Fruit fly (Drosophila melanogaster) whole organism, embryonic: ENCODE data around the gene CG5447.

Experiments used
- B-H1 ChIP-seq: fragments of 200-800 bp; sonication (Bioruptor generic); IDR thresholded peaks from 3 replicates; pipeline ENCODE4 v1.3.6; 2022; ENCODE audit warnings: missing biosample characterization, missing genetic modification characterization
- C15 ChIP-seq: fragments of 200-800 bp; sonication (Bioruptor generic); IDR thresholded peaks from 3 replicates; pipeline ENCODE4 v1.3.6; 2022; ENCODE audit warnings: missing biosample characterization, missing genetic modification characterization
- CG10147 ChIP-seq: fragments of 200-800 bp; sonication (Bioruptor generic); optimal IDR thresholded peaks from 2 replicates; lab custom pipeline; 2019; ENCODE audit warnings: missing biosample characterization, mild to moderate bottlenecking, missing genetic modification characterization, moderate library complexity
- CG1024 ChIP-seq: fragments of 200-800 bp; sonication (Bioruptor generic); IDR thresholded peaks from 2 replicates; pipeline ENCODE4 v1.3.6; 2022; ENCODE audit warnings: missing biosample characterization, missing genetic modification characterization
- CG10543 ChIP-seq: fragments of 200-800 bp; sonication (Bioruptor generic); optimal IDR thresholded peaks from 3 replicates; lab custom pipeline; 2017; ENCODE audit warnings: missing biosample characterization, mild to moderate bottlenecking, missing genetic modification characterization, moderate library complexity
- CG1603 ChIP-seq: fragments of 200-800 bp; sonication (Bioruptor generic); optimal IDR thresholded peaks from 2 replicates; lab custom pipeline; 2019; ENCODE audit warnings: missing biosample characterization, mild to moderate bottlenecking, missing genetic modification characterization, moderate library complexity
- CG17328 ChIP-seq: fragments of 200-800 bp; sonication (Bioruptor generic); IDR thresholded peaks from 2 replicates; pipeline ENCODE4 v1.3.6; 2022; ENCODE audit warnings: missing biosample characterization, missing genetic modification characterization
- CG2116 ChIP-seq: fragments of 200-800 bp; sonication (Bioruptor generic); optimal IDR thresholded peaks from 3 replicates; lab custom pipeline; 2018; ENCODE audit warnings: missing biosample characterization, mild to moderate bottlenecking, missing genetic modification characterization
- CG2199 ChIP-seq: fragments of 200-800 bp; sonication (Bioruptor generic); IDR thresholded peaks from 3 replicates; pipeline ENCODE4 v1.3.6; 2022; ENCODE audit warnings: missing biosample characterization, missing genetic modification characterization
- CG2889 ChIP-seq: fragments of 200-800 bp; sonication (Bioruptor generic); IDR thresholded peaks from 3 replicates; pipeline ENCODE4 v1.3.6; 2022; ENCODE audit warnings: missing biosample characterization, missing genetic modification characterization
- CG3163 ChIP-seq: fragments of 200-800 bp; sonication (Bioruptor generic); optimal IDR thresholded peaks from 3 replicates; lab custom pipeline; 2016; ENCODE audit warnings: missing biosample characterization, missing genetic modification characterization
- CG32772 ChIP-seq: fragments of 200-800 bp; sonication (Bioruptor generic); IDR thresholded peaks from 2 replicates; pipeline ENCODE4 v1.3.6; 2022; ENCODE audit warnings: missing biosample characterization, missing genetic modification characterization
- CG34422 ChIP-seq: fragments of 200-800 bp; sonication (Bioruptor generic); IDR thresholded peaks from 3 replicates; pipeline ENCODE4 v1.3.6; 2022; ENCODE audit warnings: missing biosample characterization, missing genetic modification characterization
- CG4360 ChIP-seq: fragments of 200-800 bp; sonication (Bioruptor generic); IDR thresholded peaks from 2 replicates; pipeline ENCODE4 v1.3.6; 2022; ENCODE audit warnings: missing biosample characterization, missing genetic modification characterization
- CG4707 ChIP-seq: fragments of 200-800 bp; sonication (Bioruptor generic); optimal IDR thresholded peaks from 2 replicates; lab custom pipeline; 2018; ENCODE audit warnings: missing biosample characterization, mild to moderate bottlenecking, missing genetic modification characterization, moderate library complexity
- CG8478 ChIP-seq: fragments of >200 bp; optimal IDR thresholded peaks from 2 replicates; lab custom pipeline; 2018
- CTCF ChIP-seq: fragments of 200-800 bp; sonication (Bioruptor generic); optimal IDR thresholded peaks from 2 replicates; lab custom pipeline; 2017; ENCODE audit warnings: missing biosample characterization, mild to moderate bottlenecking, missing genetic modification characterization, moderate library complexity
- Camta ChIP-seq: fragments of 200-800 bp; sonication (Bioruptor generic); optimal IDR thresholded peaks from 2 replicates; lab custom pipeline; 2016; ENCODE audit warnings: missing biosample characterization, missing genetic modification characterization
- Dek ChIP-seq: fragments of 200-800 bp; sonication (Bioruptor generic); optimal IDR thresholded peaks from 3 replicates; lab custom pipeline; 2019; ENCODE audit warnings: missing biosample characterization, mild to moderate bottlenecking, missing genetic modification characterization, moderate library complexity
- Hmr ChIP-seq: fragments of 200-800 bp; sonication (Bioruptor generic); optimal IDR thresholded peaks from 3 replicates; lab custom pipeline; 2017; ENCODE audit warnings: mild to moderate bottlenecking, missing biosample characterization, missing genetic modification reagents, missing genetic modification characterization
- NC2α ChIP-seq: fragments of 200-800 bp; sonication (Bioruptor generic); optimal IDR thresholded peaks from 2 replicates; lab custom pipeline; 2016; ENCODE audit warnings: missing biosample characterization, missing genetic modification characterization
- NFAT ChIP-seq: fragments of 200-800 bp; sonication (Bioruptor generic); IDR thresholded peaks from 2 replicates; pipeline ENCODE4 v1.3.6; 2022; ENCODE audit warnings: missing biosample characterization, missing genetic modification characterization
- Xrp1 ChIP-seq: fragments of 200-800 bp; sonication (Bioruptor generic); IDR thresholded peaks from 2 replicates; pipeline ENCODE4 v1.3.6; 2022; ENCODE audit warnings: missing biosample characterization, missing genetic modification characterization
- ac ChIP-seq: fragments of 200-800 bp; sonication (Bioruptor generic); optimal IDR thresholded peaks from 3 replicates; lab custom pipeline; 2017; ENCODE audit warnings: missing biosample characterization, mild to moderate bottlenecking, missing genetic modification characterization
- dm ChIP-seq: fragments of 200-800 bp; sonication (Bioruptor generic); optimal IDR thresholded peaks from 3 replicates; lab custom pipeline; 2016; ENCODE audit warnings: missing biosample characterization, missing genetic modification characterization
- eve ChIP-seq, 2 experiments: fragments of >200 bp; optimal IDR thresholded peaks; 2 replicates each; lab custom pipeline; 2017; ENCODE audit warnings: missing biosample characterization in 2 of 2, missing genetic modification characterization in 2 of 2
- ewg ChIP-seq: fragments of 200-800 bp; sonication (Bioruptor generic); optimal IDR thresholded peaks from 3 replicates; lab custom pipeline; 2017; ENCODE audit warnings: mild to moderate bottlenecking, missing biosample characterization, missing genetic modification reagents, missing genetic modification characterization
- ftz-f1 ChIP-seq: fragments of 200-800 bp; sonication (Bioruptor generic); optimal IDR thresholded peaks from 2 replicates; lab custom pipeline; 2016; ENCODE audit warnings: missing biosample characterization, missing genetic modification characterization
- gfzf ChIP-seq: fragments of 200-800 bp; sonication (Bioruptor generic); optimal IDR thresholded peaks from 2 replicates; lab custom pipeline; 2016; ENCODE audit warnings: missing biosample characterization, mild to moderate bottlenecking, missing genetic modification characterization, moderate library complexity
- grn ChIP-seq: fragments of 200-800 bp; sonication (Bioruptor generic); optimal IDR thresholded peaks from 3 replicates; lab custom pipeline; 2017; ENCODE audit warnings: missing biosample characterization, missing genetic modification characterization
- kah ChIP-seq: fragments of 200-800 bp; sonication (Bioruptor generic); optimal IDR thresholded peaks from 2 replicates; lab custom pipeline; 2018; ENCODE audit warnings: missing biosample characterization, mild to moderate bottlenecking, missing genetic modification characterization
- org-1 ChIP-seq: fragments of 200-800 bp; sonication (Bioruptor generic); optimal IDR thresholded peaks from 2 replicates; lab custom pipeline; 2017; ENCODE audit warnings: missing biosample characterization, missing genetic modification characterization
- p53 ChIP-seq: fragments of 200-800 bp; sonication (Bioruptor generic); optimal IDR thresholded peaks from 2 replicates; lab custom pipeline; 2016; ENCODE audit warnings: missing biosample characterization, missing genetic modification characterization
- pan ChIP-seq, 4 experiments: fragments of >200 bp in 3 of 4; fragments of 200-800 bp in 1 of 4; sonication (Bioruptor generic) in 1 of 4; optimal IDR thresholded peaks in 3 of 4; IDR thresholded peaks in 1 of 4; 2 replicates each; pipeline versions ENCODE4 v1.3.6 to Lab custom; 2017 to 2022; ENCODE audit warnings: missing biosample characterization in 2 of 4, missing genetic modification characterization in 2 of 4, mixed read lengths in 1 of 4
- pb ChIP-seq: fragments of 200-800 bp; sonication (Bioruptor generic); optimal IDR thresholded peaks from 3 replicates; lab custom pipeline; 2016; ENCODE audit warnings: missing biosample characterization, missing genetic modification characterization
- phol ChIP-seq: fragments of 200-800 bp; sonication (Bioruptor generic); optimal IDR thresholded peaks from 3 replicates; lab custom pipeline; 2018; ENCODE audit warnings: missing biosample characterization, mild to moderate bottlenecking, missing genetic modification characterization, moderate library complexity
- run ChIP-seq: fragments of 200-800 bp; sonication (Bioruptor generic); optimal IDR thresholded peaks from 3 replicates; lab custom pipeline; 2018; ENCODE audit warnings: missing biosample characterization, mild to moderate bottlenecking, missing genetic modification characterization
- sd ChIP-seq: fragments of 200-800 bp; sonication (Bioruptor generic); optimal IDR thresholded peaks from 3 replicates; lab custom pipeline; 2018; ENCODE audit warnings: missing biosample characterization, mild to moderate bottlenecking, missing genetic modification characterization, moderate library complexity
- sens ChIP-seq: fragments of 200-800 bp; sonication (Bioruptor generic); peaks from one replicate; lab custom pipeline; 2016; ENCODE audit warnings: missing biosample characterization, missing genetic modification characterization
- shn ChIP-seq: fragments of 200-800 bp; sonication (Bioruptor generic); optimal IDR thresholded peaks from 3 replicates; lab custom pipeline; 2016; ENCODE audit warnings: missing biosample characterization, missing genetic modification characterization
- slp2 ChIP-seq: fragments of 200-800 bp; sonication (Bioruptor generic); optimal IDR thresholded peaks from 2 replicates; lab custom pipeline; 2016; ENCODE audit warnings: missing biosample characterization, missing genetic modification characterization
- sna ChIP-seq: fragments of 200-800 bp; sonication (Bioruptor generic); IDR thresholded peaks from 2 replicates; pipeline ENCODE4 v1.3.6; 2022; ENCODE audit warnings: missing biosample characterization, missing genetic modification characterization; ENCODE audit not compliant: partially characterized antibody
- tup ChIP-seq: fragments of 200-800 bp; sonication (Bioruptor generic); optimal IDR thresholded peaks from 2 replicates; lab custom pipeline; 2016; ENCODE audit warnings: missing biosample characterization, mild to moderate bottlenecking, missing genetic modification characterization, moderate library complexity
- vvl ChIP-seq: fragments of 200-800 bp; sonication (Bioruptor generic); IDR thresholded peaks from 2 replicates; pipeline ENCODE4 v1.3.6; 2022; ENCODE audit warnings: missing biosample characterization, missing genetic modification characterization
- zen ChIP-seq: fragments of 200-800 bp; sonication (Bioruptor generic); optimal IDR thresholded peaks from 3 replicates; lab custom pipeline; 2018; ENCODE audit warnings: missing biosample characterization, mild to moderate bottlenecking, missing genetic modification characterization, moderate library complexity

CG5447 gene

DNA sequence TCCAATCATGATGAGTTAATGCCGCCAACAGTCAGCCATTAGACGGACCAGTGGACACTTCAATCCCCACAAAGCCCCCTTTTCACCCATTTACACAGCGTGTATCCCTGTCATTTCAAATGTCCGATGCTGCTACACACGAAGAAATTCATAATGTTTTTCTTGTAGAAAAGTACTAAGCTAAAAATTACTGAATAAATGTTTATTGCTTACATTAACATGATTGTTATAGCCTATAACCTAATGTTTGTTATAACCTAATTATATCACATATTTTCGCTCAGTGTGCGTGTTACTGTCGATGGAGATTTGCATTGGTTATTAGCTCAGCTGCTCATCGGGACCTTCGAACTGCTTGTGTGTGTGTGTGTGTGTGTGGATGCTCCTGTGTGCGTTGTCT lies 15.8 kb upstream of the CG5447 start (continued):
- TF ChIP-seq CG2889 (GFP tag; lab: Robert Waterston, UW): 0 out of 3 replicates have a peak, but pooled peaks have one; percentile 22
- TF ChIP-seq CG2116 (GFP tag; lab: Kevin White, UChicago): no peak
- no peak for TF ChIP-seq ac (GFP tag; lab: Kevin White, UChicago)
- peak; percentile 41 for TF ChIP-seq slp2 (GFP tag; lab: Kevin White, UChicago)
- no peak for TF ChIP-seq CG3163
- peak; percentile 73 for TF ChIP-seq vvl (GFP tag; lab: Robert Waterston, UW)
- 0 out of 2 replicates have a peak, but pooled peaks have one; percentile 26 for TF ChIP-seq CG32772
- TF ChIP-seq zen (tag; lab: Kevin White, UChicago): no peak
- no peak for TF ChIP-seq NC2α (GFP tag; lab: Kevin White, UChicago)
- no peak for TF ChIP-seq run (tag; lab: Kevin White, UChicago)
- TF ChIP-seq Dek: no peak
- peak; percentile 47; the same call in 1 of the 3 replicates for TF ChIP-seq CG34422
- TF ChIP-seq CG4360: no peak
- TF ChIP-seq shn (GFP tag; lab: Kevin White, UChicago): no peak
- no peak for TF ChIP-seq kah
- TF ChIP-seq sd (tag; lab: Kevin White, UChicago): no peak
- no peak for TF ChIP-seq grn
- peak in 1 of 2 experiments; percentile 78 for TF ChIP-seq eve (GFP tag; optimal IDR thresholded peaks at IDR 0.05; lab: Kevin White, UChicago)
- no peak for TF ChIP-seq ewg
- TF ChIP-seq NFAT (GFP tag; lab: Robert Waterston, UW): no peak
- TF ChIP-seq CG1603 (tag; lab: Kevin White, UChicago): peak; percentile 83
- no peak for TF ChIP-seq pan (optimal IDR thresholded peaks at IDR 0.05; lab: Kevin White, UChicago)
- TF ChIP-seq pan (GFP tag; optimal IDR thresholded peaks at IDR 0.05 in 1 of 2, IDR thresholded peaks at IDR 0.05 in 1 of 2): peak in 1 of 2 experiments; percentile 65
- TF ChIP-seq pb (GFP tag; lab: Kevin White, UChicago): no peak
- no peak for TF ChIP-seq CTCF
- no peak for TF ChIP-seq CG10147 (GFP tag; lab: Kevin White, UChicago)
- TF ChIP-seq ftz-f1 (GFP tag; lab: Kevin White, UChicago): no peak
- TF ChIP-seq Xrp1 (GFP tag; lab: Robert Waterston, UW): peak; percentile 45; the same call in 1 of the 2 replicates
- no peak for TF ChIP-seq CG10543 (GFP tag; lab: Kevin White, UChicago)
- TF ChIP-seq org-1 (GFP tag; lab: Kevin White, UChicago): no peak
- TF ChIP-seq CG1024 (GFP tag; lab: Robert Waterston, UW): peak; percentile 39; the same call in 1 of the 2 replicates
- no peak for TF ChIP-seq p53 (GFP tag; lab: Kevin White, UChicago)
- no peak for TF ChIP-seq C15
- TF ChIP-seq B-H1: no peak
- peak; percentile 59 for TF ChIP-seq phol (tag; lab: Kevin White, UChicago)
- no peak for TF ChIP-seq sna (GFP tag; lab: Robert Waterston, UW)
- TF ChIP-seq Camta (GFP tag; lab: Kevin White, UChicago): no peak
- peak; percentile 35; the same call in 1 of the 2 replicates for TF ChIP-seq CG17328 (GFP tag; lab: Robert Waterston, UW)
- no peak for TF ChIP-seq CG8478 (lab: Kevin White, UChicago)
- TF ChIP-seq CG2199 (GFP tag; lab: Robert Waterston, UW): no peak
- TF ChIP-seq tup (GFP tag; lab: Kevin White, UChicago): no peak
- TF ChIP-seq gfzf (GFP tag; lab: Kevin White, UChicago): no peak
- TF ChIP-seq CG4707 (GFP tag; lab: Kevin White, UChicago): no peak
- no peak for TF ChIP-seq Hmr (GFP tag; lab: Kevin White, UChicago)
- TF ChIP-seq dm: no peak
- peak; percentile 84 for TF ChIP-seq sens (GFP tag; lab: Kevin White, UChicago)
